Worm (Caenorhabditis elegans) whole organism, L4 larva: ENCODE measurements around the gene C44C1.6.
A peak's percentile ranks its signal among the peaks of the same experiment; 100 is the strongest.

Experiments
- hlh-30 ChIP-seq: sonication (generic microtip); optimal IDR thresholded peaks from 2 replicates; lab custom pipeline; 2017; ENCODE audit warnings: antibody characterized with exemption, mild to moderate bottlenecking, missing genetic modification characterization, missing compliant biosample characterization; ENCODE audit not compliant: insufficient read depth
- mdl-1 ChIP-seq, 2 experiments: fragments of 150-350 bp in 1 of 2; sonication (generic microtip) in 1 of 2; optimal IDR thresholded peaks; 2 replicates each; lab custom pipeline; 2014 to 2017; ENCODE audit warnings: missing biosample characterization in 2 of 2, missing genetic modification characterization in 2 of 2

DNA sequence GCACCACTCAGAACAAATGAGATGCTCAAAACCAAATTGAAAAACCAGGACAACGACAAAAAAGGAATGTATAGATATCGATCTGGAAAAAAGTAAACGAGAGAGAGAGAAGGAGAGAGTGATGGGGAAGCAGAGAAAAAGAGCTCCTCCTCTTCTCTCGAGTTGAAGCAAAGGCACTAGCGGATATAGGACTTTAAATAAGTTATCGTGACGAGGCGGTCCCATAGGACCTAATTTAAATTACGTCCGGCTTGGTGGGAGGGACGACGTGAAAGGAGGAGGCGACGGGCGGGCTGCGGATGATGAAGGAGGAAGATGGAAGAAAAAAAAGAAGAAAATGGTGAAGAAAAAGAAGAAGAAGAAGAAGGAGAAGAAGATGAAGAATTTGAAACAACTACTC is 48.5 kb upstream of the C44C1.6 start:
- TF ChIP-seq hlh-30 (tag; lab: Kevin White, UChicago) (peak; percentile 19), mdl-1 (tag; optimal IDR thresholded peaks at IDR 0.05; lab: Kevin White, UChicago) (peak in 1 of 2 experiments; percentile 9)
